Worm (Caenorhabditis elegans) whole organism, L3 larva: Measurements from ENCODE around the gene C05D11.1.

Experiments
- R02D3.7 ChIP-seq: fragments of 150-350 bp; optimal IDR thresholded peaks from 2 replicates; lab custom pipeline; 2014; ENCODE audit warnings: missing biosample characterization, missing genetic modification characterization
- ZK546.5 ChIP-seq: sonication (generic microtip); optimal IDR thresholded peaks from 2 replicates; lab custom pipeline; 2017; ENCODE audit warnings: missing biosample characterization, missing genetic modification characterization
- aly-2 ChIP-seq: fragments of 150-350 bp; optimal IDR thresholded peaks from 2 replicates; lab custom pipeline; 2014; ENCODE audit warnings: missing biosample characterization, missing genetic modification characterization
- ama-1 ChIP-seq: fragments of 150-350 bp; optimal IDR thresholded peaks from 2 replicates; lab custom pipeline; 2018
- ceh-16 ChIP-seq: sonication (generic microtip); optimal IDR thresholded peaks from 2 replicates; lab custom pipeline; 2017; ENCODE audit warnings: missing biosample characterization, missing genetic modification characterization
- ceh-28 ChIP-seq: fragments of 150-350 bp; optimal IDR thresholded peaks from 2 replicates; lab custom pipeline; 2014; ENCODE audit warnings: missing biosample characterization, missing genetic modification reagents, missing genetic modification characterization
- ceh-9 ChIP-seq: sonication (generic microtip); optimal IDR thresholded peaks from 2 replicates; lab custom pipeline; 2018; ENCODE audit warnings: missing biosample characterization, missing genetic modification characterization
- daf-12 ChIP-seq: fragments of 150-350 bp; optimal IDR thresholded peaks from 2 replicates; lab custom pipeline; 2014; ENCODE audit warnings: missing biosample characterization, missing genetic modification reagents, missing genetic modification characterization
- egl-27 ChIP-seq: sonication (generic microtip); optimal IDR thresholded peaks from 4 replicates; lab custom pipeline; 2017; ENCODE audit warnings: missing biosample characterization, missing genetic modification reagents, missing genetic modification characterization
- elt-1 ChIP-seq: fragments of 150-350 bp; optimal IDR thresholded peaks from 2 replicates; lab custom pipeline; 2014; ENCODE audit warnings: missing biosample characterization, missing genetic modification characterization
- elt-2 ChIP-seq: sonication (generic microtip); optimal IDR thresholded peaks from 2 replicates; lab custom pipeline; 2016; ENCODE audit warnings: missing genetic modification reagents, mild to moderate bottlenecking, missing genetic modification characterization, missing compliant biosample characterization
- elt-3 ChIP-seq, 3 experiments: fragments of 150-350 bp in 1 of 3; sonication (generic microtip) in 2 of 3; optimal IDR thresholded peaks; 2 replicates in 2 of 3; 4 replicates in 1 of 3; lab custom pipeline; 2014 to 2017; ENCODE audit warnings: missing biosample characterization in 3 of 3, missing genetic modification characterization in 3 of 3
- eor-1 ChIP-seq, 2 experiments: fragments of 150-350 bp; optimal IDR thresholded peaks; 2 replicates each; lab custom pipeline; 2014 to 2018; ENCODE audit warnings: missing biosample characterization in 2 of 2, missing genetic modification characterization in 2 of 2
- fos-1 ChIP-seq: fragments of 150-350 bp; optimal IDR thresholded peaks from 2 replicates; lab custom pipeline; 2014; ENCODE audit warnings: missing biosample characterization, missing genetic modification characterization
- hmg-11 ChIP-seq: sonication (generic microtip); optimal IDR thresholded peaks from 2 replicates; lab custom pipeline; 2016; ENCODE audit warnings: missing genetic modification characterization, missing compliant biosample characterization
- jun-1 ChIP-seq: fragments of 150-350 bp; optimal IDR thresholded peaks from 2 replicates; lab custom pipeline; 2014; ENCODE audit warnings: missing biosample characterization, missing genetic modification reagents, missing genetic modification characterization
- lin-15B ChIP-seq: fragments of 150-350 bp; optimal IDR thresholded peaks from 2 replicates; lab custom pipeline; 2014; ENCODE audit warnings: missing biosample characterization, missing genetic modification characterization
- lin-39 ChIP-seq: fragments of 150-350 bp; optimal IDR thresholded peaks from 2 replicates; lab custom pipeline; 2018; ENCODE audit warnings: missing biosample characterization, missing genetic modification reagents, missing genetic modification characterization
- lsy-12 ChIP-seq: sonication (generic microtip); optimal IDR thresholded peaks from 2 replicates; lab custom pipeline; 2016; ENCODE audit warnings: mild to moderate bottlenecking, missing genetic modification characterization, missing compliant biosample characterization
- mml-1 ChIP-seq: fragments of 150-350 bp; sonication (generic microtip); optimal IDR thresholded peaks from 3 replicates; lab custom pipeline; 2014; ENCODE audit warnings: missing biosample characterization, missing genetic modification characterization
- nfya-1 ChIP-seq: sonication (generic microtip); optimal IDR thresholded peaks from 2 replicates; lab custom pipeline; 2017; ENCODE audit warnings: missing genetic modification characterization, mild to moderate bottlenecking, missing compliant biosample characterization, antibody characterized with exemption, moderate library complexity; ENCODE audit not compliant: insufficient read depth
- nhr-11 ChIP-seq: fragments of 150-350 bp; optimal IDR thresholded peaks from 2 replicates; lab custom pipeline; 2014; ENCODE audit warnings: missing biosample characterization, missing genetic modification characterization
- nhr-12 ChIP-seq: fragments of 150-350 bp; optimal IDR thresholded peaks from 2 replicates; lab custom pipeline; 2014; ENCODE audit warnings: missing biosample characterization, missing genetic modification characterization
- nhr-23 ChIP-seq: fragments of 150-350 bp; optimal IDR thresholded peaks from 2 replicates; lab custom pipeline; 2014; ENCODE audit warnings: missing biosample characterization, missing genetic modification reagents, missing genetic modification characterization
- nhr-237 ChIP-seq: fragments of 150-350 bp; optimal IDR thresholded peaks from 2 replicates; lab custom pipeline; 2014; ENCODE audit warnings: missing biosample characterization, missing genetic modification characterization
- nhr-25 ChIP-seq: sonication (generic microtip); optimal IDR thresholded peaks from 2 replicates; lab custom pipeline; 2017; ENCODE audit warnings: missing biosample characterization, missing genetic modification characterization
- nhr-28 ChIP-seq: fragments of 150-350 bp; optimal IDR thresholded peaks from 2 replicates; lab custom pipeline; 2014; ENCODE audit warnings: missing biosample characterization, missing genetic modification characterization
- nhr-43 ChIP-seq: sonication (generic microtip); optimal IDR thresholded peaks from 2 replicates; lab custom pipeline; 2016; ENCODE audit warnings: mild to moderate bottlenecking, missing genetic modification characterization, missing compliant biosample characterization; ENCODE audit not compliant: poor library complexity, severe bottlenecking
- nhr-67 ChIP-seq: fragments of 150-350 bp; optimal IDR thresholded peaks from 2 replicates; lab custom pipeline; 2014; ENCODE audit warnings: missing biosample characterization, missing genetic modification characterization
- nhr-76 ChIP-seq: fragments of 150-350 bp; sonication (generic microtip); optimal IDR thresholded peaks from 5 replicates; lab custom pipeline; 2014; ENCODE audit warnings: missing biosample characterization, missing genetic modification characterization
- nhr-77 ChIP-seq: fragments of 150-350 bp; optimal IDR thresholded peaks from 2 replicates; lab custom pipeline; 2014; ENCODE audit warnings: missing biosample characterization, missing genetic modification characterization
- pha-4 ChIP-seq: fragments of 150-350 bp; optimal IDR thresholded peaks from 2 replicates; lab custom pipeline; 2014; ENCODE audit warnings: missing biosample characterization, missing genetic modification reagents, missing genetic modification characterization
- pqm-1 ChIP-seq: fragments of 150-350 bp; optimal IDR thresholded peaks from 2 replicates; lab custom pipeline; 2017; ENCODE audit warnings: missing biosample characterization, missing genetic modification characterization, inconsistent platforms
- sea-2 ChIP-seq: fragments of 150-350 bp; sonication (generic microtip); optimal IDR thresholded peaks from 4 replicates; lab custom pipeline; 2014; ENCODE audit warnings: missing biosample characterization, missing genetic modification reagents, missing genetic modification characterization
- skn-1 ChIP-seq: fragments of 150-350 bp; optimal IDR thresholded peaks from 2 replicates; lab custom pipeline; 2014; ENCODE audit warnings: missing biosample characterization, missing genetic modification characterization
- snpc-4 ChIP-seq: fragments of 150-350 bp; optimal IDR thresholded peaks from 2 replicates; lab custom pipeline; 2014; ENCODE audit warnings: missing biosample characterization, missing genetic modification characterization
- tbx-2 ChIP-seq: sonication (generic microtip); optimal IDR thresholded peaks from 2 replicates; lab custom pipeline; 2016; ENCODE audit warnings: mild to moderate bottlenecking, missing genetic modification characterization, missing compliant biosample characterization
- unc-39 ChIP-seq: sonication (generic microtip); optimal IDR thresholded peaks from 4 replicates; lab custom pipeline; 2017; ENCODE audit warnings: missing biosample characterization, missing genetic modification characterization
- unc-62 ChIP-seq: fragments of 150-350 bp; sonication (generic microtip); optimal IDR thresholded peaks from 4 replicates; lab custom pipeline; 2014; ENCODE audit warnings: missing biosample characterization, missing genetic modification reagents, missing genetic modification characterization
- zag-1 ChIP-seq: fragments of 150-350 bp; optimal IDR thresholded peaks from 2 replicates; lab custom pipeline; 2014; ENCODE audit warnings: missing biosample characterization, missing genetic modification characterization
- ztf-11 ChIP-seq: fragments of 150-350 bp; optimal IDR thresholded peaks from 2 replicates; lab custom pipeline; 2014; ENCODE audit warnings: missing biosample characterization, missing genetic modification characterization
- ztf-4 ChIP-seq: fragments of 150-350 bp; optimal IDR thresholded peaks from 2 replicates; lab custom pipeline; 2014; ENCODE audit warnings: missing biosample characterization, missing genetic modification characterization

Gene C05D11.1

DNA sequence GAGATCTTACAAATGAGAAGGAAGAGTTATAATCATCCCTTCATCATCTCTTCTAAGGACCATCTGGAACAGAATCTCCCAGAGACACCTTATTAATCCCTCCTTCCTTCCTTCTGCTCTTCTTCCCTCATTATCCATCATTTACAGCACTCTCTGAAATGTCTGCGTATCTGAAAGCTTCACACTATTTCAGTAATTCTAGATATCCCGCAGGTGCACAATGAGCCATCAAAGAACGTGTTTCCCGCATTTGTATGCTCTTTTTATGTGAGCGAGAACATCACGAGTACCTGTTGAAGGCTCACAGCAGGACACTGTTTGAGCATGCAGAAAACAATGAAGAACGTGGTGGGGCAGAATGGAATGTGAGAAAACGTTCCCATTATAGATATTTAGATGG, 40.0 kb downstream of the C05D11.1 start:
- TF ChIP-seq ztf-11 (no peak), nhr-12 (tag; lab: Kevin White, UChicago) (no peak), ceh-28 (no peak), nhr-237 (no peak), nhr-25 (tag; lab: Kevin White, UChicago) (no peak), ztf-4 (no peak), sea-2 (GFP tag; lab: Kevin White, UChicago) (no peak), lsy-12 (tag; lab: Kevin White, UChicago) (no peak), nhr-23 (tag; lab: Kevin White, UChicago) (no peak), ZK546.5 (tag; lab: Kevin White, UChicago) (no peak), eor-1 (tag; optimal IDR thresholded peaks at IDR 0.05; lab: Kevin White, UChicago) (no peak), nhr-76 (no peak)

DNA sequence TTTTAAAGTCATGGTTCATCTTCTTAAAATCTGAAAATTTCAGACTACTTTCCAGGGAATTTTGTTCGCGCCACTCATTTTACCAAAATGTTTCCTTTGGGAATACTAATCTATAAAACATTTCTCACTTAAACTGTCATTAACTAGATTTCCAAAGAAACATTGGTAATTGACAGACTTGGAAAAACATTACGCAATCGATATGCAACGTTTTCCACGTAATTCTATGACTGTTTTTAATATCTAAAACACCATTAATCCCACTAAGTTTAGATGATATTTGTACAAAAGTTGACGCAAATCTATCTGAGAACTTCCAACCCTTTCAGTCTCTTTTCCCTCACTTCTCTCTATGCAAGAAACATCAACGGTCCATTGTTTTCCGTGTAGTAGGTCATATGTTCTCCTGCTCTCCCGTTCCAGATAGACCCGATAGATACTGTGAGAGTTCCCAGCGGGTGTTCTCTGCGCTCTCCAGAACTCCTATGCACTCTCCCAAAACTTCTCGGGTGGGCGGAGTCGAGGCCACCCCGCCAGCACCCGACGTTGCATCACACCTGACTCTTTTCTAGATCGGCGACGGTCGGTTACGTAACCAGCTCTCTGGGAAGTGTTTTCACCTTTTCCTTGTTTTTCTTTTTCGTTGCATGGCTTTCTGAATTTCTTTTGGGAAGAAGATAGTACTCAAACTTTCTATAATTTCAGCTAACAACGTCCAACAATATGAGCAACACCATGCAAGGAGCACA, 42.0 kb downstream of the C05D11.1 start, which contains the start of gene zip-8:
zip-8 (plus strand) TSS at position 700 of the 749 bp plus-strand sequence.
- no peak for TF ChIP-seq daf-12 (tag; lab: Kevin White, UChicago)
- TF ChIP-seq lin-39 (tag; lab: Kevin White, UChicago), result no peak
- no peak for TF ChIP-seq elt-2 (tag; lab: Kevin White, UChicago)
- no peak for TF ChIP-seq zag-1 (tag; lab: Kevin White, UChicago)
- no peak for TF ChIP-seq hmg-11 (tag; lab: Kevin White, UChicago)

DNA sequence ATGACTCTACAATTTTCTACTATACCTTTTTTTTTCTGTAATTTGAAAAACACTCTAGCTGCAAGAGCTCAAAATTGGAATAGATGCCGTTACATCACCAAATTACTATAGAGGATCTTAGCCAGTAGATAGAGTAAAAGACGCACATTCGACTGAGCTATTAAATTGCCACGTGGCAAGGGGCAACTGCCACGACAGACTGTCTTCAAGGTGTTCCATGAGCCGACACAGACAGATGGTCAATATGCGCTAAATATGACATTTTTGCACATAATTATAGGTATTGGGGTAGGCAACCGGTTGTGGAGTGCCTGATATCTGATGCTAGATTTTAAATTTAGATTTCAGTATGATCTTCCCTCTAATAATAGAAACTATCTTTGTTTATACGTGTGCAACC, 43.0 kb downstream of the C05D11.1 start:
- TF ChIP-seq jun-1 (tag; lab: Kevin White, UChicago) (no peak), nhr-67 (tag; lab: Kevin White, UChicago) (no peak), skn-1 (tag; lab: Kevin White, UChicago) (no peak), tbx-2 (no peak), nfya-1 (tag; lab: Kevin White, UChicago) (no peak), nhr-11 (no peak), nhr-28 (tag; lab: Kevin White, UChicago) (no peak), snpc-4 (no peak), ceh-28 (no peak), nhr-76 (no peak), eor-1 (tag; optimal IDR thresholded peaks at IDR 0.05; lab: Kevin White, UChicago) (no peak), mml-1 (tag; lab: Kevin White, UChicago) (no peak), egl-27 (no peak), unc-62 (GFP tag; lab: Kevin White, UChicago) (no peak)

DNA sequence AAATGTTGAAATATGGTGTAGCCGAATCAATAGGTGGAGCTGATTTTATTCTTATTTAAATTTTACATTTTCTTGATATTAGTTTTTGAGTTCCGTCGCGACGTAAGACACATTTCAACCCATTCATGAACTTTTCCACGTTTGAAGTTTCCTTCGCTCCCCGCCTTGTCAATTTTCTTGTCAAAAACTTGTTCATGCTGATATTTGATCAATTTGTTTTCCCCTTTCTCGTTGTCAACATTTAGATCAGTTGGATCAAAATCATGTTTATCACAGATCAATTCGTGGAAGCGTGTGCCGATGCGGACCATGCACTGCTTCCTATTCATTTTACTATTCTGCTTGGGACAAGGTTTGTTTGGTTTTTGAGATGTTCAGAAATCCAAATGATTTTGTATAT, 46.5 kb downstream of the C05D11.1 start, which contains the start of gene chtb-2:
chtb-2 (plus strand) TSS at position 301 of the 400 bp plus-strand sequence.
- TF ChIP-seq pha-4 (no peak), unc-39 (tag; lab: Kevin White, UChicago) (no peak), egl-27 (no peak), lin-39 (tag; lab: Kevin White, UChicago) (no peak), pqm-1 (no peak), nhr-23 (tag; lab: Kevin White, UChicago) (no peak), eor-1 (tag; optimal IDR thresholded peaks at IDR 0.05; lab: Kevin White, UChicago) (no peak), nhr-43 (tag; lab: Kevin White, UChicago) (no peak), snpc-4 (no peak), ceh-9 (tag; lab: Kevin White, UChicago) (no peak)

DNA sequence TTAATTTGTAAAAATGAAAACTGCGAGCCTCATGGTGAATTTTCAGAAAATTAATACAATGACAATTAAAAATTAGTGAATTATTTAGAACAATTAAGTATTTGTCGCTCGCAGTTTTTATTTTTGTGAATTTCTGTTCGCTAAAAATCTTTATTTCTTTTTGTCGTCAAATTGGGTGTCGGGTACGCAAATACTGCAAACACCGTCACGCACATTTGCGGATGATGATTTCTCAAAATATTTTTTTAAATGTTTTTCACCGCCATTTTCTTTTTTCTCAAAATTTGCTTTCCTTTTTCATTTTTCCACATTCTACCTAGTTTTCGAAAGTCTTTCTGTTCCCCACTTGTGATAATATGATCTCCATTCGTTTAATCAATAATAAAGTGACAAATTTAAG, 52.5 kb downstream of the C05D11.1 start:
- TF ChIP-seq ZK546.5 (tag; lab: Kevin White, UChicago) (no peak), aly-2 (tag; lab: Kevin White, UChicago) (no peak), daf-12 (tag; lab: Kevin White, UChicago) (no peak), nhr-43 (tag; lab: Kevin White, UChicago) (peak; percentile 24), zag-1 (tag; lab: Kevin White, UChicago) (no peak), nhr-23 (tag; lab: Kevin White, UChicago) (peak; percentile 41), lin-15B (tag; lab: Kevin White, UChicago) (peak; percentile 39), nhr-11 (no peak), nhr-237 (no peak), unc-39 (tag; lab: Kevin White, UChicago) (no peak), ztf-11 (no peak), ama-1 (no peak), snpc-4 (peak; percentile 7), jun-1 (tag; lab: Kevin White, UChicago) (no peak), ztf-4 (no peak), lsy-12 (tag; lab: Kevin White, UChicago) (no peak), nhr-67 (tag; lab: Kevin White, UChicago) (no peak), nhr-77 (tag; lab: Kevin White, UChicago) (no peak), hmg-11 (tag; lab: Kevin White, UChicago) (no peak), pha-4 (peak; percentile 58), eor-1 (tag; optimal IDR thresholded peaks at IDR 0.05; lab: Kevin White, UChicago) (no peak), R02D3.7 (tag; lab: Kevin White, UChicago) (peak; percentile 10), fos-1 (tag; lab: Kevin White, UChicago) (no peak), nfya-1 (tag; lab: Kevin White, UChicago) (peak; percentile 62), ceh-16 (tag; lab: Kevin White, UChicago) (no peak), elt-3 (tag; optimal IDR thresholded peaks at IDR 0.05; lab: Kevin White, UChicago) (no peak), nhr-28 (tag; lab: Kevin White, UChicago) (no peak), elt-2 (tag; lab: Kevin White, UChicago) (peak; percentile 13), elt-1 (tag; lab: Kevin White, UChicago) (no peak)
